Worm (Caenorhabditis elegans) whole organism, L4 larva: ENCODE results near the gene grwd-1.
A peak's percentile ranks its signal among the peaks of the same experiment; 100 is the strongest.

Experiments
- F10B5.3 ChIP-seq: sonication (generic microtip); optimal IDR thresholded peaks from 2 replicates; lab custom pipeline; 2016; ENCODE audit warnings: mild to moderate bottlenecking, missing genetic modification characterization, missing compliant biosample characterization
- Y75B8A.6 ChIP-seq: fragments of 200-800 bp; sonication (Bioruptor generic); IDR thresholded peaks from 2 replicates; pipeline ENCODE4 v1.3.6; 2022; ENCODE audit warnings: missing genetic modification reagents, missing genetic modification characterization, missing compliant biosample characterization
- ZK337.2 ChIP-seq: fragments of 200-800 bp; sonication (Bioruptor generic); IDR thresholded peaks from 2 replicates; pipeline ENCODE4 v1.3.6; 2022; ENCODE audit warnings: missing genetic modification reagents, missing genetic modification characterization, missing compliant biosample characterization
- aly-2 ChIP-seq: sonication (generic microtip); optimal IDR thresholded peaks from 2 replicates; lab custom pipeline; 2018; ENCODE audit warnings: missing biosample characterization, missing genetic modification characterization
- arid-1 ChIP-seq: fragments of 200-800 bp; sonication (Bioruptor generic); conservative IDR thresholded peaks from 2 replicates; pipeline ENCODE4 v1.3.6; 2022; ENCODE audit warnings: missing genetic modification reagents, missing genetic modification characterization, missing compliant biosample characterization
- ceh-44 ChIP-seq: fragments of 200-800 bp; sonication (Bioruptor generic); IDR thresholded peaks from 2 replicates; pipeline ENCODE4 v1.3.6; 2022; ENCODE audit warnings: missing genetic modification reagents, missing genetic modification characterization, missing compliant biosample characterization
- ces-1 ChIP-seq: fragments of 150-350 bp; sonication (generic microtip); optimal IDR thresholded peaks from 4 replicates; lab custom pipeline; 2014; ENCODE audit warnings: missing biosample characterization, missing genetic modification reagents, missing genetic modification characterization
- ctbp-1 ChIP-seq: fragments of 200-800 bp; sonication (Bioruptor generic); IDR thresholded peaks from 2 replicates; pipeline ENCODE4 v1.3.6; 2022; ENCODE audit warnings: missing genetic modification reagents, missing genetic modification characterization, missing compliant biosample characterization
- daf-16 ChIP-seq, 3 experiments: sonication (generic microtip); optimal IDR thresholded peaks; 2 replicates each; lab custom pipeline; 2016 to 2017; ENCODE audit warnings: missing genetic modification characterization in 3 of 3, missing genetic modification reagents in 3 of 3, mild to moderate bottlenecking in 2 of 3, missing compliant biosample characterization in 2 of 3, missing biosample characterization in 1 of 3, moderate library complexity in 1 of 3
- daf-19 ChIP-seq: fragments of 200-800 bp; sonication (Bioruptor generic); conservative IDR thresholded peaks from 2 replicates; pipeline ENCODE4 v1.3.6; 2022; ENCODE audit warnings: missing genetic modification characterization, missing compliant biosample characterization
- daf-8 ChIP-seq: fragments of 200-800 bp; sonication (Bioruptor generic); IDR thresholded peaks from 2 replicates; pipeline ENCODE4 v1.3.6; 2022; ENCODE audit warnings: missing genetic modification characterization, missing compliant biosample characterization
- dpl-1 ChIP-seq: fragments of 150-350 bp; optimal IDR thresholded peaks from 2 replicates; lab custom pipeline; 2014; ENCODE audit warnings: missing biosample characterization, missing genetic modification reagents, missing genetic modification characterization
- dve-1 ChIP-seq: sonication (generic microtip); optimal IDR thresholded peaks from 2 replicates; lab custom pipeline; 2017; ENCODE audit warnings: antibody characterized with exemption, mild to moderate bottlenecking, missing genetic modification characterization, missing compliant biosample characterization; ENCODE audit not compliant: insufficient read depth
- egl-27 ChIP-seq: sonication (generic microtip); optimal IDR thresholded peaks from 3 replicates; lab custom pipeline; 2017; ENCODE audit warnings: missing biosample characterization, missing genetic modification reagents, missing genetic modification characterization
- egl-43 ChIP-seq: fragments of 200-800 bp; sonication (Bioruptor generic); IDR thresholded peaks from 2 replicates; pipeline ENCODE4 v1.3.6; 2022; ENCODE audit warnings: missing genetic modification reagents, missing genetic modification characterization, missing compliant biosample characterization
- hlh-11 ChIP-seq: fragments of 200-800 bp; sonication (Bioruptor generic); optimal IDR thresholded peaks from 2 replicates; lab custom pipeline; 2018; ENCODE audit warnings: mild to moderate bottlenecking, missing genetic modification characterization, missing compliant biosample characterization
- hlh-30 ChIP-seq: sonication (generic microtip); optimal IDR thresholded peaks from 2 replicates; lab custom pipeline; 2017; ENCODE audit warnings: antibody characterized with exemption, mild to moderate bottlenecking, missing genetic modification characterization, missing compliant biosample characterization; ENCODE audit not compliant: insufficient read depth
- hmg-1.1 ChIP-seq: fragments of 200-800 bp; sonication (Bioruptor generic); IDR thresholded peaks from 2 replicates; pipeline ENCODE4 v1.3.6; 2022; ENCODE audit warnings: missing genetic modification reagents, missing genetic modification characterization, missing compliant biosample characterization
- jun-1 ChIP-seq: fragments of 150-350 bp; optimal IDR thresholded peaks from 2 replicates; lab custom pipeline; 2014; ENCODE audit warnings: missing biosample characterization, missing genetic modification reagents, missing genetic modification characterization
- lin-38 ChIP-seq: fragments of 200-800 bp; sonication (Bioruptor generic); IDR thresholded peaks from 2 replicates; pipeline ENCODE4 v1.3.6; 2022; ENCODE audit warnings: missing genetic modification reagents, missing genetic modification characterization, missing compliant biosample characterization
- lin-39 ChIP-seq: fragments of 150-350 bp; optimal IDR thresholded peaks from 2 replicates; lab custom pipeline; 2014; ENCODE audit warnings: missing biosample characterization, missing genetic modification reagents, missing genetic modification characterization
- lsy-2 ChIP-seq, 2 experiments: fragments of 150-350 bp in 1 of 2; sonication (generic microtip) in 1 of 2; optimal IDR thresholded peaks; 2 replicates each; lab custom pipeline; 2014 to 2017; ENCODE audit warnings: missing biosample characterization in 2 of 2, missing genetic modification characterization in 2 of 2
- mep-1 ChIP-seq: fragments of 150-350 bp; sonication (generic microtip); optimal IDR thresholded peaks from 3 replicates; lab custom pipeline; 2014; ENCODE audit warnings: missing biosample characterization, missing genetic modification characterization
- mes-2 ChIP-seq: sonication (generic microtip); optimal IDR thresholded peaks from 2 replicates; lab custom pipeline; 2016; ENCODE audit warnings: missing genotype, mild to moderate bottlenecking, missing genetic modification characterization, missing compliant biosample characterization; ENCODE audit not compliant: poor library complexity, severe bottlenecking
- nhr-11 ChIP-seq: fragments of 150-350 bp; optimal IDR thresholded peaks from 2 replicates; lab custom pipeline; 2014; ENCODE audit warnings: missing biosample characterization, missing genetic modification characterization
- nhr-237 ChIP-seq: sonication (generic microtip); optimal IDR thresholded peaks from 2 replicates; lab custom pipeline; 2017; ENCODE audit warnings: missing biosample characterization, missing genetic modification characterization
- pha-4 ChIP-seq, 2 experiments: fragments of 150-350 bp in 1 of 2; fragments of 200-800 bp in 1 of 2; sonication (Bioruptor generic) in 1 of 2; IDR thresholded peaks in 1 of 2; optimal IDR thresholded peaks in 1 of 2; 2 replicates each; pipeline versions ENCODE4 v1.3.6 to Lab custom; 2014 to 2022; ENCODE audit warnings: missing genetic modification characterization in 2 of 2, missing genetic modification reagents in 2 of 2, missing biosample characterization in 1 of 2, missing compliant biosample characterization in 1 of 2
- php-3 ChIP-seq: fragments of 200-800 bp; sonication (Bioruptor generic); IDR thresholded peaks from 2 replicates; pipeline ENCODE4 v1.3.6; 2022; ENCODE audit warnings: missing genetic modification reagents, missing genetic modification characterization, missing compliant biosample characterization
- pqm-1 ChIP-seq: sonication (generic microtip); optimal IDR thresholded peaks from 2 replicates; lab custom pipeline; 2017; ENCODE audit warnings: missing biosample characterization, missing genetic modification characterization
- saeg-2 ChIP-seq: fragments of 200-800 bp; sonication (Bioruptor generic); IDR thresholded peaks from 2 replicates; pipeline ENCODE4 v1.3.6; 2022; ENCODE audit warnings: missing genetic modification reagents, missing genetic modification characterization, missing compliant biosample characterization
- sdz-12 ChIP-seq: fragments of 200-800 bp; sonication (Bioruptor generic); optimal IDR thresholded peaks from 2 replicates; lab custom pipeline; 2018; ENCODE audit warnings: mild to moderate bottlenecking, missing genetic modification characterization, missing compliant biosample characterization
- set-16 ChIP-seq: fragments of 200-800 bp; sonication (Bioruptor generic); IDR thresholded peaks from 2 replicates; pipeline ENCODE4 v1.3.6; 2022; ENCODE audit warnings: missing genetic modification reagents, missing genetic modification characterization, missing compliant biosample characterization
- snpc-1.2 ChIP-seq: fragments of 200-800 bp; sonication (Bioruptor generic); IDR thresholded peaks from 2 replicates; pipeline ENCODE4 v1.3.6; 2022; ENCODE audit warnings: missing genetic modification reagents, missing genetic modification characterization, missing compliant biosample characterization
- tag-97 ChIP-seq: fragments of 200-800 bp; sonication (Bioruptor generic); IDR thresholded peaks from 2 replicates; pipeline ENCODE4 v1.3.6; 2022; ENCODE audit warnings: missing genetic modification characterization, missing compliant biosample characterization
- vab-7 ChIP-seq: fragments of 200-800 bp; sonication (Bioruptor generic); IDR thresholded peaks from 2 replicates; pipeline ENCODE4 v1.3.6; 2022; ENCODE audit warnings: missing genetic modification reagents, missing genetic modification characterization, missing compliant biosample characterization
- zip-2 ChIP-seq: fragments of 150-350 bp; optimal IDR thresholded peaks from 2 replicates; lab custom pipeline; 2014; ENCODE audit warnings: missing biosample characterization, missing genetic modification characterization
- ztf-7 ChIP-seq: fragments of 150-350 bp; optimal IDR thresholded peaks from 2 replicates; lab custom pipeline; 2014; ENCODE audit warnings: missing biosample characterization, missing genetic modification characterization

grwd-1 gene

DNA sequence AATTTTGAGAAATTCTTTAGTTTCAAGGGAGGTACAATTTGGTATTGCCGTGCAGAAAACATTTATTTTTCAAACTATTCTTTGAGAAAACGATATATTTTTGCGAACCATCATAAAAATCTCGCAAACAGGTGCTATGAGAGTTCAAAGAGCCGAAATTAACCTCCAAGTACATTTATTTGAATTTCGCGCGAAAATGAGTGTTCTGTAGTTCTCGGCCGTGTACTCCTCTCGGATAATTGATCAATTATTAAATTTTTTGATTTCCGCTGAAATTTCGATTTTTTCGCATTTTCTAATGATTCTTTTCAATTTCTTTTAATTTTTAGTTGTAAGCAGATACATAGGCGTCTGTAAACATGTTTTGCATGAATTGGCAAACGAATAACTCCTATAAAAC is 36.9 kb downstream of the grwd-1 start (continued):
- TF ChIP-seq hlh-30 (tag; lab: Kevin White, UChicago) (no peak), F10B5.3 (tag; lab: Kevin White, UChicago) (no peak), ZK337.2 (GFP tag; lab: Robert Waterston, UW) (peak; percentile 58; the same call in 1 of the 2 replicates), saeg-2 (GFP tag; lab: Robert Waterston, UW) (no peak), mep-1 (no peak), pqm-1 (tag; lab: Kevin White, UChicago) (no peak), sdz-12 (no peak), dpl-1 (GFP tag; lab: Kevin White, UChicago) (peak; percentile 88), ctbp-1 (GFP tag; lab: Robert Waterston, UW) (no peak)
- TF ChIP-seq, all 104 proteins: peak for 9

DNA sequence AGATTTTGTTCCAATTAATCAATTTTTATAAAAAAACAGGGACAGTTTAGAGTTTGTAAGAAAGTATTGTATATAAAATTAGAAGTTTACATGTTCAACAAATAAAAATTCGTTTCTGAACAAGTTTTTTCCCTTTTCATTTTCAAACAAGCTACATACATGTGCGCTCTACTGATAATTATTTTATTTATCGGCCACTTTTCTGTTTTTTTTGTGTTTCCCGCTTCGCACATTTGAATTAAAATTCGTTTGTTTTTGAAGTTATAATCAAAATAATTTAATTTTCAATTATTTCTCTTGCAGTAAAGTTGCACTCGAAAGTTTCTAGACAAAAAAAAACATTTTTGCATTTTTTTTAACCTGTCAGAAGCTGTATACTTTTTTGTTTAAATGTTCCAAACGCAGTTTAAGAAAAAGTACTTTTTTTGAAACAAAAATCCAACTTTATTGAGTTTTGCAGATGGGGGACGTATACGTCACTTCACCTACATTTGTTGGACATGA is 37.5 kb downstream of the grwd-1 start, which contains the start of gene hira-1:
Gene hira-1, plus strand, starts transcription at position 454 of the 504 bp plus-strand sequence.
- TF ChIP-seq lin-39 (tag; lab: Kevin White, UChicago), result no peak
- TF ChIP-seq lin-38 (GFP tag; lab: Robert Waterston, UW), result peak; percentile 75
- TF ChIP-seq ztf-7 (tag; lab: Kevin White, UChicago), result peak; percentile 9
- no peak for TF ChIP-seq egl-27 (tag; lab: Kevin White, UChicago)
- peak; percentile 77 for TF ChIP-seq dpl-1 (GFP tag; lab: Kevin White, UChicago)
- peak; percentile 33 for TF ChIP-seq dve-1 (tag; lab: Kevin White, UChicago)
- no peak for TF ChIP-seq ceh-44 (GFP tag; lab: Robert Waterston, UW)
- TF ChIP-seq lsy-2 (tag; optimal IDR thresholded peaks at IDR 0.05; lab: Kevin White, UChicago), result peak in 1 of 2 experiments; percentile 65
- TF ChIP-seq daf-8 (GFP tag; lab: Robert Waterston, UW), result no peak
- peak; percentile 6 for TF ChIP-seq ces-1 (GFP tag; lab: Kevin White, UChicago)
- TF ChIP-seq mep-1, result peak; percentile 28
- peak; percentile 39 for TF ChIP-seq hlh-30 (tag; lab: Kevin White, UChicago)
- no peak for TF ChIP-seq daf-19
- TF ChIP-seq aly-2 (tag; lab: Kevin White, UChicago), result no peak
- TF ChIP-seq nhr-237 (tag; lab: Kevin White, UChicago), result no peak
- peak; percentile 63 for TF ChIP-seq mes-2
- TF ChIP-seq, all 104 proteins: peak for 9

DNA sequence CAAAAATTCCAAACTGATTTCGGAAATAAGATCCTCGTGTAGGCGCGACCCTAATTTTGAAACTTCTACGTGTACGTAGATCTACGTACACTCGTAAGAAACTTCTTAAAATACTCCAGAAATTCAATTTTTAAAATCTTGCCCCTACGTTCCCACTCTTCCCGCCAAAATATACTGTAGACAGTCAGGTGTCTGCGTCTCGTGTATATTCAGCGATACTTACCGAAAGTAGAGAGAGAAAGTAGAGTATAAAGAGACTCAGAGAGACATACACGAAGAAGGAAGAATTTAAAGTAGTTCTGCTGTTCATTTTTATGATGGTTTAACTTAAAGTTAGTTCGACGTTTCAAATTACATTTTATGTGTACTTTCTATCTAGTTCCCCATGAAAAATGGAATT is 40.0 kb downstream of the grwd-1 start:
- peak; percentile 39 for TF ChIP-seq hlh-30 (tag; lab: Kevin White, UChicago)
- TF ChIP-seq zip-2 (tag; lab: Kevin White, UChicago), result no peak
- TF ChIP-seq nhr-11, result no peak
- no peak for TF ChIP-seq php-3 (GFP tag; lab: Robert Waterston, UW)
- no peak for TF ChIP-seq egl-43
- TF ChIP-seq tag-97 (GFP tag; lab: Robert Waterston, UW), result no peak
- TF ChIP-seq F10B5.3 (tag; lab: Kevin White, UChicago), result no peak
- TF ChIP-seq pqm-1 (tag; lab: Kevin White, UChicago), result no peak
- no peak for TF ChIP-seq pha-4 (GFP tag; IDR thresholded peaks at IDR 0.05; lab: Robert Waterston, UW)
- TF ChIP-seq pha-4 (tag; optimal IDR thresholded peaks at IDR 0.05; lab: Kevin White, UChicago), result no peak

DNA sequence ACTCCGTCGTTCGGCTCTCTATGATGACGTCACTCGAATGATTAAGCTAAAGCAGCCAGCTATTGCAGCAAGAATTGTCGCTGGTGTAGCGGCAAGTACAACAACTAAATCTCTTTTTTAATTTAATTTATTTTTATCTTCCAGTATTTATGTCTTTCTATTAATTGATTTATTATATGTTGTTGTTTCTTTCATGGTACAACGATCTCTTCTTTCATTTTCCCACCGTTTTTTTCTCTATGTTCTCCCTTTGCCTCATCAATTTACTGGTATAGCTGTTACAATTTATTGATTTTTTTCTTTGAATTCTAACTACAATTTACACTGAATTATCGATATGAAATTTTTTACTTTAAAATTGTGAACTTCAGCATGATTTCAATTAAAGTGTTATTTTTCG is 42.4 kb downstream of the grwd-1 start, which contains the start of gene moc-6:
Gene moc-6, plus strand, starts transcription at position 301 of the 400 bp plus-strand sequence.
- TF ChIP-seq tag-97 (GFP tag; lab: Robert Waterston, UW) (no peak), jun-1 (tag; lab: Kevin White, UChicago) (no peak), snpc-1.2 (no peak), daf-16 (GFP tag; optimal IDR thresholded peaks at IDR 0.05; lab: Kevin White, UChicago) (no peak), daf-16 (tag; optimal IDR thresholded peaks at IDR 0.05; lab: Kevin White, UChicago) (no peak), hmg-1.1 (GFP tag; lab: Robert Waterston, UW) (no peak), lin-39 (tag; lab: Kevin White, UChicago) (no peak), F10B5.3 (tag; lab: Kevin White, UChicago) (no peak), hlh-11 (tag; lab: Kevin White, UChicago) (no peak), pha-4 (GFP tag; IDR thresholded peaks at IDR 0.05; lab: Robert Waterston, UW) (no peak), pha-4 (tag; optimal IDR thresholded peaks at IDR 0.05; lab: Kevin White, UChicago) (no peak), nhr-237 (tag; lab: Kevin White, UChicago) (no peak), vab-7 (GFP tag; lab: Robert Waterston, UW) (no peak), set-16 (GFP tag; lab: Robert Waterston, UW) (no peak), ZK337.2 (GFP tag; lab: Robert Waterston, UW) (no peak), php-3 (GFP tag; lab: Robert Waterston, UW) (no peak), arid-1 (GFP tag; lab: Robert Waterston, UW) (no peak), nhr-11 (no peak), Y75B8A.6 (GFP tag; lab: Robert Waterston, UW) (no peak), dve-1 (tag; lab: Kevin White, UChicago) (no peak), hlh-30 (tag; lab: Kevin White, UChicago) (no peak)
- TF ChIP-seq, all 104 proteins: peak for 0
